Fruit fly (Drosophila melanogaster) whole organism, embryonic: ENCODE results near the gene hop.

Source experiments
- Aef1 ChIP-seq: fragments of 200-800 bp; sonication (Bioruptor generic); IDR thresholded peaks from 3 replicates; pipeline ENCODE4 v1.3.6; 2022; ENCODE audit warnings: missing biosample characterization, missing genetic modification characterization
- B-H2 ChIP-seq: fragments of 200-800 bp; sonication (Bioruptor generic); optimal IDR thresholded peaks from 2 replicates; lab custom pipeline; 2018; ENCODE audit warnings: missing biosample characterization, mild to moderate bottlenecking, missing genetic modification characterization
- C15 ChIP-seq: fragments of 200-800 bp; sonication (Bioruptor generic); IDR thresholded peaks from 3 replicates; pipeline ENCODE4 v1.3.6; 2022; ENCODE audit warnings: missing biosample characterization, missing genetic modification characterization
- CG12659 ChIP-seq: fragments of 200-800 bp; sonication (Bioruptor generic); optimal IDR thresholded peaks from 3 replicates; lab custom pipeline; 2017; ENCODE audit warnings: mild to moderate bottlenecking, missing biosample characterization, missing genetic modification reagents, missing genetic modification characterization
- CG18011 ChIP-seq: fragments of 200-800 bp; sonication (Bioruptor generic); optimal IDR thresholded peaks from 2 replicates; lab custom pipeline; 2017; ENCODE audit warnings: missing biosample characterization, missing genetic modification characterization, mild to moderate bottlenecking, moderate library complexity, missing genotype
- CG18764 ChIP-seq: fragments of 200-800 bp; sonication (Bioruptor generic); optimal IDR thresholded peaks from 3 replicates; lab custom pipeline; 2016; ENCODE audit warnings: missing biosample characterization, missing genetic modification characterization
- CG2120 ChIP-seq: fragments of 200-800 bp; sonication (Bioruptor generic); optimal IDR thresholded peaks from 3 replicates; lab custom pipeline; 2016; ENCODE audit warnings: missing biosample characterization, missing genetic modification characterization
- CG32772 ChIP-seq: fragments of 200-800 bp; sonication (Bioruptor generic); IDR thresholded peaks from 2 replicates; pipeline ENCODE4 v1.3.6; 2022; ENCODE audit warnings: missing biosample characterization, missing genetic modification characterization
- CG7963 ChIP-seq: fragments of 200-800 bp; sonication (Bioruptor generic); IDR thresholded peaks from 3 replicates; pipeline ENCODE4 v1.3.6; 2022; ENCODE audit warnings: missing biosample characterization, missing genetic modification characterization; ENCODE audit not compliant: partially characterized antibody
- CG8924 ChIP-seq: fragments of 200-800 bp; optimal IDR thresholded peaks from 3 replicates; lab custom pipeline; 2019; ENCODE audit warnings: missing biosample characterization, mild to moderate bottlenecking, missing genetic modification characterization, moderate library complexity
- CG9215 ChIP-seq: fragments of 200-800 bp; sonication (Bioruptor generic); IDR thresholded peaks from 2 replicates; pipeline ENCODE4 v1.3.6; 2022; ENCODE audit warnings: missing biosample characterization, missing genetic modification characterization
- CG9437 ChIP-seq: fragments of 200-800 bp; sonication (Bioruptor generic); optimal IDR thresholded peaks from 2 replicates; lab custom pipeline; 2018; ENCODE audit warnings: missing biosample characterization, mild to moderate bottlenecking, missing genetic modification characterization
- CG9727 ChIP-seq: fragments of 200-800 bp; sonication (Bioruptor generic); optimal IDR thresholded peaks from 3 replicates; lab custom pipeline; 2017; ENCODE audit warnings: missing biosample characterization, mild to moderate bottlenecking, missing genetic modification characterization
- Drgx ChIP-seq: fragments of 200-800 bp; sonication (Bioruptor generic); IDR thresholded peaks from 2 replicates; pipeline ENCODE4 v1.3.6; 2022; ENCODE audit warnings: missing biosample characterization, missing genetic modification characterization
- Fer3 ChIP-seq: fragments of 200-800 bp; sonication (Bioruptor generic); optimal IDR thresholded peaks from 2 replicates; lab custom pipeline; 2018; ENCODE audit warnings: missing biosample characterization, mild to moderate bottlenecking, missing genetic modification characterization, moderate library complexity
- MBD-R2 ChIP-seq: fragments of 200-800 bp; sonication (Bioruptor generic); IDR thresholded peaks from 2 replicates; pipeline ENCODE4 v1.3.6; 2022; ENCODE audit warnings: missing biosample characterization, missing genetic modification characterization
- Med ChIP-seq: fragments of 200-800 bp; sonication (Bioruptor generic); peaks from one replicate; lab custom pipeline; 2016; ENCODE audit warnings: missing biosample characterization, missing genetic modification characterization, mild to moderate bottlenecking, inconsistent platforms, moderate library complexity
- Myb ChIP-seq: fragments of 200-800 bp; sonication (Bioruptor generic); optimal IDR thresholded peaks from 2 replicates; lab custom pipeline; 2016; ENCODE audit warnings: missing biosample characterization, missing genetic modification characterization
- Poxn ChIP-seq: fragments of 200-800 bp; sonication (Bioruptor generic); IDR thresholded peaks from 2 replicates; pipeline ENCODE4 v1.3.6; 2022; ENCODE audit warnings: missing biosample characterization, missing genetic modification characterization
- Rfx ChIP-seq: fragments of 200-800 bp; sonication (Bioruptor generic); IDR thresholded peaks from 2 replicates; pipeline ENCODE4 v1.3.6; 2022; ENCODE audit warnings: missing biosample characterization, missing genetic modification characterization
- ap ChIP-seq: fragments of 200-800 bp; sonication (Bioruptor generic); IDR thresholded peaks from 2 replicates; pipeline ENCODE4 v1.3.6; 2022; ENCODE audit warnings: missing biosample characterization, missing genetic modification characterization
- az2 ChIP-seq: fragments of 200-800 bp; sonication (Bioruptor generic); optimal IDR thresholded peaks from 3 replicates; lab custom pipeline; 2016; ENCODE audit warnings: missing biosample characterization, missing genetic modification characterization
- bsh ChIP-seq, 2 experiments: fragments of 200-800 bp; sonication (Bioruptor generic); optimal IDR thresholded peaks; 2 replicates each; lab custom pipeline; 2017 to 2018; ENCODE audit warnings: mild to moderate bottlenecking in 2 of 2, missing biosample characterization in 2 of 2, missing genetic modification characterization in 2 of 2, moderate library complexity in 1 of 2
- chif ChIP-seq, 2 experiments: fragments of 200-800 bp; sonication (Bioruptor generic); optimal IDR thresholded peaks; 3 replicates each; lab custom pipeline; 2016; ENCODE audit warnings: missing biosample characterization in 2 of 2, missing genetic modification characterization in 2 of 2
- ci ChIP-seq: fragments of 200-800 bp; sonication (Bioruptor generic); IDR thresholded peaks from 3 replicates; pipeline ENCODE4 v1.3.6; 2022; ENCODE audit warnings: missing biosample characterization, missing genetic modification characterization
- dmrt11E ChIP-seq: fragments of 200-800 bp; sonication (Bioruptor generic); optimal IDR thresholded peaks from 3 replicates; lab custom pipeline; 2018; ENCODE audit warnings: missing biosample characterization, mild to moderate bottlenecking, missing genetic modification characterization, moderate library complexity
- dysf ChIP-seq: fragments of 200-800 bp; sonication (Bioruptor generic); IDR thresholded peaks from 3 replicates; pipeline ENCODE4 v1.3.6; 2022; ENCODE audit warnings: missing biosample characterization, missing genetic modification characterization
- gfzf ChIP-seq: fragments of 200-800 bp; sonication (Bioruptor generic); optimal IDR thresholded peaks from 2 replicates; lab custom pipeline; 2016; ENCODE audit warnings: missing biosample characterization, mild to moderate bottlenecking, missing genetic modification characterization, moderate library complexity
- lola ChIP-seq, 3 experiments: fragments of >200 bp in 2 of 3; fragments of 200-800 bp in 1 of 3; sonication (Bioruptor generic) in 1 of 3; optimal IDR thresholded peaks; 2 replicates each; lab custom pipeline; 2017 to 2019; ENCODE audit warnings: missing biosample characterization in 3 of 3, missing genetic modification characterization in 3 of 3, mild to moderate bottlenecking in 1 of 3, moderate library complexity in 1 of 3
- nmo ChIP-seq: fragments of 200-800 bp; sonication (Bioruptor generic); optimal IDR thresholded peaks from 2 replicates; lab custom pipeline; 2018; ENCODE audit warnings: missing biosample characterization, mild to moderate bottlenecking, missing genetic modification characterization, moderate library complexity
- pnt ChIP-seq: fragments of 200-800 bp; sonication (Bioruptor generic); optimal IDR thresholded peaks from 3 replicates; lab custom pipeline; 2016; ENCODE audit warnings: missing biosample characterization, missing genetic modification characterization
- psq ChIP-seq: fragments of 200-800 bp; sonication (Bioruptor generic); optimal IDR thresholded peaks from 2 replicates; lab custom pipeline; 2017; ENCODE audit warnings: missing biosample characterization, missing genetic modification characterization
- sc ChIP-seq, 3 experiments: fragments of >200 bp in 2 of 3; fragments of 200-800 bp in 1 of 3; sonication (Bioruptor generic) in 1 of 3; optimal IDR thresholded peaks; 2 replicates in 2 of 3; 3 replicates in 1 of 3; lab custom pipeline; 2017; ENCODE audit warnings: mild to moderate bottlenecking in 1 of 3, missing biosample characterization in 1 of 3, missing genetic modification characterization in 1 of 3, missing genetic modification reagents in 1 of 3
- sqz ChIP-seq: fragments of 200-800 bp; sonication (Bioruptor generic); optimal IDR thresholded peaks from 3 replicates; lab custom pipeline; 2018; ENCODE audit warnings: missing biosample characterization, mild to moderate bottlenecking, missing genetic modification characterization
- twi ChIP-seq: fragments of 200-800 bp; optimal IDR thresholded peaks from 2 replicates; lab custom pipeline; 2019; ENCODE audit warnings: missing biosample characterization, mild to moderate bottlenecking, missing genetic modification characterization, moderate library complexity

Gene hop

dm6 chrX:11340719-11341322, 27.1 kb downstream of the hop start (continued):
- TF ChIP-seq twi (tag; lab: Kevin White, UChicago) (no peak), chif (GFP tag; optimal IDR thresholded peaks at IDR 0.05; lab: Kevin White, UChicago) (peak in 1 of 2 experiments; percentile 11), az2 (peak; percentile 10), CG18011 (no peak), ap (GFP tag; lab: Robert Waterston, UW) (0 out of 2 replicates have a peak, but pooled peaks have one; percentile 21), MBD-R2 (GFP tag; lab: Robert Waterston, UW) (no peak), dmrt11E (tag; lab: Kevin White, UChicago) (peak; percentile 17), CG9727 (GFP tag; lab: Kevin White, UChicago) (peak; percentile 4), CG9437 (GFP tag; lab: Kevin White, UChicago) (peak; percentile 14), Med (GFP tag; lab: Kevin White, UChicago) (peak; percentile 74), CG9215 (GFP tag; lab: Robert Waterston, UW) (peak; percentile 66), C15 (GFP tag; lab: Robert Waterston, UW) (no peak), B-H2 (GFP tag; lab: Kevin White, UChicago) (no peak), nmo (GFP tag; lab: Kevin White, UChicago) (peak; percentile 7), Aef1 (GFP tag; lab: Robert Waterston, UW) (no peak), CG7963 (GFP tag; lab: Robert Waterston, UW) (no peak), pnt (GFP tag; lab: Kevin White, UChicago) (peak; percentile 12), ci (peak; percentile 53; the same call in 1 of the 3 replicates), CG2120 (GFP tag; lab: Kevin White, UChicago) (peak; percentile 41), dysf (GFP tag; lab: Robert Waterston, UW) (0 out of 3 replicates have a peak, but pooled peaks have one; percentile 26), lola (GFP tag; optimal IDR thresholded peaks at IDR 0.05; lab: Kevin White, UChicago) (peak in 1 of 3 experiments; percentile 15), CG18764 (no peak)

DNA sequence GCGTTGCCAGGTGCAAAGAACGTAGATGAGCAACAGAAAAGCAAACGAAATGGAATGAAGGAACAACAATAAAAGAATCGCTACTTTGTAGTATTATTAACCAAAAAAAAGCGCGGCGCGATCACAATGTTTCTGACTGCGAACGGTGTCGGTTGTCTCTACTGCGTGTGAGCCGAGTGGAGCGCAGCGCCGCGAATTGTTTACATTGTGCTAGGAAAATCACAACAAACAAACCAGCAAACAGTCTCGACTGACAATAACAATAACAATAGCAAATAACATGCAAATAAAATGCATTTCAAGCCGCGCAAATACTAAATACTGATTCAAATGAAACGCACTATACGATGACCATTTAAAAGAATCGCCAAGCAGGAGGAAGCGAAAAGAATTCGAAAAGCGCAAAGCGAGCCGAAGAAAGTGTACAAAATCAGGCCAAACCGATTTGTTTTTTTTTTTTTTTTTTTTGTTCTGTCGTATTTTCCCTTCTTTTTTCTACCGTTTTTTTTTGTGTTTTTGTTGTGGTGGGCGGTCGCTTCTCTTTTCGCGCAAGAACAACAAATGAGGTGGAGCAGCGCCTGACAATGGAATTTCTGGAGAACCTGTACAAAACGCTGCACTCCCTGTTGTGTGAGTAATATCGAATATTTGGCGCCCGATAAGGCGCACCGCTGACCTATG, 27.9 kb downstream of the hop start, which contains the start of the genes CG34348 and Kap3:
CG34348 (plus strand) TSS at position 6 of the 681 bp plus-strand sequence.
Kap3 (minus strand) TSS at position 217 of the 681 bp plus-strand sequence.
- TF ChIP-seq Myb (GFP tag; lab: Kevin White, UChicago) (peak; percentile 9), Fer3 (no peak), bsh (GFP tag; optimal IDR thresholded peaks at IDR 0.05; lab: Kevin White, UChicago) (peak in 1 of 2 experiments; percentile 47), psq (GFP tag; lab: Kevin White, UChicago) (peak; percentile 82), CG32772 (GFP tag; lab: Robert Waterston, UW) (peak; percentile 27; the same call in 1 of the 2 replicates), sqz (GFP tag; lab: Kevin White, UChicago) (peak; percentile 13), Poxn (no peak), sc (optimal IDR thresholded peaks at IDR 0.05; lab: Kevin White, UChicago) (no peak), sc (GFP tag; optimal IDR thresholded peaks at IDR 0.05; lab: Kevin White, UChicago) (no peak), gfzf (GFP tag; lab: Kevin White, UChicago) (peak; percentile 10), CG8924 (peak; percentile 57), Rfx (GFP tag; lab: Robert Waterston, UW) (peak; percentile 2; the same call in 1 of the 2 replicates), MBD-R2 (GFP tag; lab: Robert Waterston, UW) (peak; percentile 6; the same call in 1 of the 2 replicates), CG12659 (GFP tag; lab: Kevin White, UChicago) (peak; percentile 23), Drgx (GFP tag; lab: Robert Waterston, UW) (0 out of 2 replicates have a peak, but pooled peaks have one; percentile 25)
